Worm (Caenorhabditis elegans): ENCODE measurements around the gene idhg-1.

idhg-1 gene

DNA sequence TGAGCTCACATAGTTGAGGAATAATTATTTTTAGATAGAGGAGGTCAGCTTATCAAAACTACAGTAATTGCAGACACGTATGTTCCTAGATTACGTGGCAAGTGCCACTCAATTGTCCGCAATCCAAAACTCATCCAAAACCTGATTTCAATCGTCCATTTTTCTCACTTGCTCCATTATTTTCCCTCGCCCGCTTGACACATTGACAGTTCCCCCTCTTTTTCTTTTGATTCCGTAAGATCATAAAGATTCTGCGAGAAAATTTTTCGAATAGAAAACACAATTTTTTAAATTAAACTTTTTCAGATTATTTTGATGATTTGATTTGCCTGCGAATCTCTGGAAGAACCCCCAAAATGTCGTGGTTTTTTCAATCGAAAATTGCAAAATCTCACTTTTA, 19.9 kb upstream of the idhg-1 start, which contains the start of gene M88.4:
Gene M88.4 (plus strand): TSS at position 301 of the 400 bp plus-strand sequence.
- TF ChIP-seq B0035.1 (tag; optimal IDR thresholded peaks at IDR 0.05) (no peak), T26A5.8 (tag; optimal IDR thresholded peaks at IDR 0.05) (no peak), ceh-58 (GFP tag; IDR thresholded peaks at IDR 0.05) (no peak), let-526 (GFP tag; IDR thresholded peaks at IDR 0.05) (no peak), C06A6.2 (GFP tag; conservative IDR thresholded peaks at IDR 0.05) (no peak), F39B2.1 (GFP tag; IDR thresholded peaks at IDR 0.05) (no peak), sea-2 (GFP tag; IDR thresholded peaks at IDR 0.05) (no peak), chd-7 (tag; optimal IDR thresholded peaks at IDR 0.05) (no peak), F23B12.7 (tag; optimal IDR thresholded peaks at IDR 0.05; ENCODE audit: insufficient read depth) (no peak), F49E8.2 (tag; optimal IDR thresholded peaks at IDR 0.05; ENCODE audit: insufficient read depth) (no peak), him-1 (tag; optimal IDR thresholded peaks at IDR 0.05) (no peak), nhr-179 (tag; optimal IDR thresholded peaks at IDR 0.05) (no peak), lsl-1 (GFP tag; optimal IDR thresholded peaks at IDR 0.05) (no peak), zim-3 (tag; optimal IDR thresholded peaks at IDR 0.05) (no peak), mes-4 (tag; optimal IDR thresholded peaks at IDR 0.05) (no peak)

DNA sequence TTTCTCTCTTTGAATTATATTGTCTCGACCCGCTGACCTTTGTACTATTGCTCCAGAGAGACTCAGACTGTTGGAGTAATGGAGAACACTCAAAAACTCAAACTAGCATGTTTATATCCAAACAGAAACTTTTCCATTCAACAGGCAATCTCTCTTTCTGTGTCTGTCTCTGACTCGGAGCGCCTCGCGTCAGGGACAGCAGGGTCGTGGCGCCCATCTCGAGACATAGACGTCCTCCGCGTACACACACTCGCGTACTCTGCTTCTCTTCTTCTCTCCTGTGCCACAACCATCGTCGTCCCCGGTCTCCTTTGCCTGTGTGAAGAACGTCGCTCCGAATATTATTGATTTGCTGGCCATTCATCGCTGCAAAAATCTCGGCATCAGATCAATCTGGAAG, 16.6 kb upstream of the idhg-1 start:
- peak; percentile 68; the same call in 1 of the 2 replicates for TF ChIP-seq hmg-1.2 (GFP tag; IDR thresholded peaks at IDR 0.05)
- TF ChIP-seq hsf-1 (GFP tag; IDR thresholded peaks at IDR 0.05) = no peak
- peak; percentile 79 for TF ChIP-seq K12H6.12 (tag; optimal IDR thresholded peaks at IDR 0.05)
- peak; percentile 44 for TF ChIP-seq chd-7 (tag; optimal IDR thresholded peaks at IDR 0.05)
- TF ChIP-seq tbp1 (GFP tag; optimal IDR thresholded peaks at IDR 0.05) = peak; percentile 8
- 0 out of 2 replicates have a peak, but pooled peaks have one; percentile 18 for TF ChIP-seq pbrm-1 (GFP tag; IDR thresholded peaks at IDR 0.05)
- no peak for TF ChIP-seq snpc-4 (GFP tag; optimal IDR thresholded peaks at IDR 0.05)
- TF ChIP-seq snpc-4 (tag; optimal IDR thresholded peaks at IDR 0.05) = peak in 3 of 4 experiments; percentile 12 to 55 (median 45)
- peak; percentile 98 for TF ChIP-seq nhr-80 (tag; optimal IDR thresholded peaks at IDR 0.05)
- no peak for TF ChIP-seq T07F8.4 (tag; optimal IDR thresholded peaks at IDR 0.05)
- TF ChIP-seq ZK185.1 (tag; optimal IDR thresholded peaks at IDR 0.05; ENCODE audit: poor library complexity, severe bottlenecking) = peak; percentile 40
- TF ChIP-seq ztf-3 (GFP tag; optimal IDR thresholded peaks at IDR 0.05) = no peak
- TF ChIP-seq cebp-1 (GFP tag; IDR thresholded peaks at IDR 0.05) = peak; percentile 42; the same call in 1 of the 2 replicates
- TF ChIP-seq cebp-1 (tag; optimal IDR thresholded peaks at IDR 0.05) = peak; percentile 73
- TF ChIP-seq let-607 (tag; optimal IDR thresholded peaks at IDR 0.05) = peak; percentile 2 to 30
- TF ChIP-seq ceh-27 (GFP tag; optimal IDR thresholded peaks at IDR 0.05) = peak; percentile 88
- 0 out of 2 replicates have a peak, but pooled peaks have one; percentile 30 for TF ChIP-seq ekl-4 (GFP tag; IDR thresholded peaks at IDR 0.05)
- peak; percentile 40 for TF ChIP-seq lin-54 (GFP tag; optimal IDR thresholded peaks at IDR 0.05)
- peak; percentile 98 for TF ChIP-seq zfh-2 (GFP tag; conservative IDR thresholded peaks at IDR 0.05)
- 0 out of 2 replicates have a peak, but pooled peaks have one; percentile 9 for TF ChIP-seq attf-3 (GFP tag; conservative IDR thresholded peaks at IDR 0.05)
- no peak for TF ChIP-seq somi-1 (GFP tag; optimal IDR thresholded peaks at IDR 0.05)
- TF ChIP-seq snpc-3.4 (tag; optimal IDR thresholded peaks at IDR 0.05) = no peak
- peak; percentile 47; the same call in 1 of the 2 replicates for TF ChIP-seq lin-26 (GFP tag; IDR thresholded peaks at IDR 0.05)
- TF ChIP-seq attf-5 (GFP tag; optimal IDR thresholded peaks at IDR 0.05) = peak; percentile 90
- peak; percentile 43 for TF ChIP-seq ets-4 (GFP tag; optimal IDR thresholded peaks at IDR 0.05)
- TF ChIP-seq K11D2.4 (GFP tag; IDR thresholded peaks at IDR 0.05) = no peak
- TF ChIP-seq Y95B8A.8 (GFP tag; IDR thresholded peaks at IDR 0.05) = no peak
- peak; percentile 56 for TF ChIP-seq egrh-3 (GFP tag; IDR thresholded peaks at IDR 0.05)
- no peak for TF ChIP-seq tbx-9 (tag; optimal IDR thresholded peaks at IDR 0.05; ENCODE audit: borderline replicate concordance)
- peak; percentile 59 for TF ChIP-seq lin-40 (tag; optimal IDR thresholded peaks at IDR 0.05)
- TF ChIP-seq egl-44 (GFP tag; IDR thresholded peaks at IDR 0.05) = no peak
- TF ChIP-seq B0336.3 (GFP tag; IDR thresholded peaks at IDR 0.05) = peak; percentile 45; the same call in 1 of the 2 replicates
- TF ChIP-seq dox-1 (GFP tag; IDR thresholded peaks at IDR 0.05) = peak; percentile 87
- TF ChIP-seq mcd-1 (GFP tag; IDR thresholded peaks at IDR 0.05) = peak; percentile 65

Measured in whole organism, young adult.